Worm (Caenorhabditis elegans) whole organism, L3 larva: Measurements from ENCODE around the gene B0280.7.
A peak's percentile ranks its signal among the peaks of the same experiment; 100 is the strongest.

Source experiments
- R02D3.7 ChIP-seq: fragments of 150-350 bp; optimal IDR thresholded peaks from 2 replicates; lab custom pipeline; 2014; ENCODE audit warnings: missing biosample characterization, missing genetic modification characterization
- ceh-16 ChIP-seq: sonication (generic microtip); optimal IDR thresholded peaks from 2 replicates; lab custom pipeline; 2017; ENCODE audit warnings: missing biosample characterization, missing genetic modification characterization
- elt-1 ChIP-seq: fragments of 150-350 bp; optimal IDR thresholded peaks from 2 replicates; lab custom pipeline; 2014; ENCODE audit warnings: missing biosample characterization, missing genetic modification characterization
- elt-3 ChIP-seq, 3 experiments: fragments of 150-350 bp in 1 of 3; sonication (generic microtip) in 2 of 3; optimal IDR thresholded peaks; 2 replicates in 2 of 3; 4 replicates in 1 of 3; lab custom pipeline; 2014 to 2017; ENCODE audit warnings: missing biosample characterization in 3 of 3, missing genetic modification characterization in 3 of 3
- lin-39 ChIP-seq: fragments of 150-350 bp; optimal IDR thresholded peaks from 2 replicates; lab custom pipeline; 2018; ENCODE audit warnings: missing biosample characterization, missing genetic modification reagents, missing genetic modification characterization
- nhr-237 ChIP-seq: fragments of 150-350 bp; optimal IDR thresholded peaks from 2 replicates; lab custom pipeline; 2014; ENCODE audit warnings: missing biosample characterization, missing genetic modification characterization
- pha-4 ChIP-seq: fragments of 150-350 bp; optimal IDR thresholded peaks from 2 replicates; lab custom pipeline; 2014; ENCODE audit warnings: missing biosample characterization, missing genetic modification reagents, missing genetic modification characterization
- pqm-1 ChIP-seq: fragments of 150-350 bp; optimal IDR thresholded peaks from 2 replicates; lab custom pipeline; 2017; ENCODE audit warnings: missing biosample characterization, missing genetic modification characterization, inconsistent platforms
- sea-2 ChIP-seq: fragments of 150-350 bp; sonication (generic microtip); optimal IDR thresholded peaks from 4 replicates; lab custom pipeline; 2014; ENCODE audit warnings: missing biosample characterization, missing genetic modification reagents, missing genetic modification characterization
- skn-1 ChIP-seq: fragments of 150-350 bp; optimal IDR thresholded peaks from 2 replicates; lab custom pipeline; 2014; ENCODE audit warnings: missing biosample characterization, missing genetic modification characterization
- snpc-4 ChIP-seq: fragments of 150-350 bp; optimal IDR thresholded peaks from 2 replicates; lab custom pipeline; 2014; ENCODE audit warnings: missing biosample characterization, missing genetic modification characterization
- ztf-11 ChIP-seq: fragments of 150-350 bp; optimal IDR thresholded peaks from 2 replicates; lab custom pipeline; 2014; ENCODE audit warnings: missing biosample characterization, missing genetic modification characterization

DNA sequence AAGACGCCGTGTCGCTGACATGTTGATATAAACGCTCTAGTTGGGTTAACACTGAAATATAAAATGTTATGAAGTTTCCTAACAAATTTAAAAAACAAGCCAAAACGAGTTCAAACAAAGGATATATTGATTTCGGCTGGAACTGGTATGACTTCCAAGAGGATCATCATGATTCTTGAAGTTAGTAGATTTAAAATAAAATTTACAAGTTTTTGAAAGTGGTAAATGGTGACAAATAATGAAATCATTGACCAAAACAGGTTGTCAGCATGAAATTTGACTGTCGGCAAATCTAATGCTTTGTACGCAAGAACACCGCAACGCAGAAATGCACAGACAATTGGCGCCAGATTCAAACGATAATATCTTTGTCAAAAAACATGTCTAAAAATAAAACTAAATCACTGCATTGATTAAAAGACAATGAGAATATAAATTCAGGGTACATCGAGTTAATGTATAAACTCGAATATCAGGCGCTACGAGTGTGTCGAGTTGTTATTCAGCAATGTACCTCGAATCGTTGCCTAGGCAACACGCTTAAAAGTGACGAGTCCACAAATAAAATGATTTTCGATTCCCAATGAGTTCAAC, 43.1 kb downstream of the B0280.7 start, which contains the start of the genes ubc-18 and R01H2.8:
- no peak for TF ChIP-seq R02D3.7 (tag; lab: Kevin White, UChicago)
- TF ChIP-seq sea-2: no peak
- peak; percentile 32 for TF ChIP-seq snpc-4 (tag; lab: Kevin White, UChicago)
- no peak for TF ChIP-seq elt-1 (tag; lab: Kevin White, UChicago)
- no peak for TF ChIP-seq elt-3 (tag; optimal IDR thresholded peaks at IDR 0.05; lab: Kevin White, UChicago)
- no peak for TF ChIP-seq skn-1 (tag; lab: Kevin White, UChicago)
- TF ChIP-seq nhr-237 (tag; lab: Kevin White, UChicago): no peak
- TF ChIP-seq ztf-11 (tag; lab: Kevin White, UChicago): no peak
- TF ChIP-seq pha-4 (tag; lab: Kevin White, UChicago): peak; percentile 69
- TF ChIP-seq ceh-16 (tag; lab: Kevin White, UChicago): no peak
- no peak for TF ChIP-seq pqm-1 (tag; lab: Kevin White, UChicago)
- TF ChIP-seq lin-39 (tag; lab: Kevin White, UChicago): no peak
